Worm (Caenorhabditis elegans) whole organism, late embryonic: Measurements from ENCODE around the gene F32D8.12.

ENCODE experiments used
- elt-2 ChIP-seq: sonication (generic microtip); optimal IDR thresholded peaks from 2 replicates; lab custom pipeline; 2016; ENCODE audit warnings: missing genetic modification reagents, missing genetic modification characterization, missing compliant biosample characterization
- tbx-7 ChIP-seq: sonication (generic microtip); optimal IDR thresholded peaks from 2 replicates; lab custom pipeline; 2016; ENCODE audit warnings: missing genotype, missing genetic modification characterization, missing compliant biosample characterization
- ttx-3 ChIP-seq: sonication (generic microtip); optimal IDR thresholded peaks from 2 replicates; lab custom pipeline; 2016; ENCODE audit warnings: missing genetic modification reagents, missing genetic modification characterization, missing compliant biosample characterization

DNA sequence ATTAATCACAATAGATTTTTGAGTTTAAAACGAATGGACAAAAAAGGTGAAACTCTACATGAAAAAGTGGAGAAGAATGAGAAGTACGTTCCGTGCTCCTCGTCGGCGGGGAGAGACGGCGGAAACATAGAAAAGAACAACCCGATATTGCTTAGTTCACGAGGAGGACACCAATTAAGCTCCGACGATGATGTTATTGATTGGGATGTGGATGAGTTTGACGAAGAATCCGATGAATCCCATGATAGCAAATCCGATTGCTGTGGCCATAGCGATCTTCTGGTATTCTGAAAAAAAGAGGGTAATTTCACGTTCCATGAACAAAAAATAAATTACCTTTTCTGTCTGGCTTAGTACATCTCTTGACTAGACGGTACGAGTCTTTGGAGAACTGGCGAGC is 5.9 kb upstream of the F32D8.12 start:
- no peak for TF ChIP-seq ttx-3 (tag; lab: Kevin White, UChicago)
- TF ChIP-seq tbx-7 (tag; lab: Kevin White, UChicago), result no peak
- no peak for TF ChIP-seq elt-2 (tag; lab: Kevin White, UChicago)
